Worm (Caenorhabditis elegans): ENCODE results near the gene K11D12.8.

DNA sequence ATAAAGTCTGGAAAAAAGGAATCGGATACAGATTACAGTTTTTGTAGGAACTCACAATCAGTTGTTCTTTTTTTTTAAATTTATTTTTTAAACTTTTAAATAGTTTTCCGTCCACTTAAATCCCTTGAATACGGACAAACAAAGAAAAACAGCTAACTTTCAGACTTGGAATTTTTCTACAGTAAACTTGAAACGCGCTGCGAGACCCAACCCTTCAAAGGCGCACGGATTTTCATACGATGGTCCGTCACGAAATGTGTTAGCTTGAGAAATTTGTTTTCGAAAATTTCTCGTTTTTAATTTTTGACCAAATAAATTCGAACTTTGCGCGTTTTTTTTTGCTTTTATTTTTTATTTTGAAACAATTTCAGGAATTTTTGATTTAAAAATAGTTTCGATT, 5.8 kb upstream of the K11D12.8 start:
- TF ChIP-seq unc-62 (GFP tag; optimal IDR thresholded peaks at IDR 0.05) (no peak), hmg-1.2 (GFP tag; IDR thresholded peaks at IDR 0.05) (no peak), tbx-9 (tag; optimal IDR thresholded peaks at IDR 0.05; ENCODE audit: borderline replicate concordance) (no peak)

All from whole organism, young adult.